Fruit fly (Drosophila melanogaster) whole organism, pupa: ENCODE measurements around the gene for.

Source experiments
- CG10348 ChIP-seq: fragments of 200-800 bp; sonication (Bioruptor generic); IDR thresholded peaks from 2 replicates; pipeline ENCODE4 v1.3.6; 2022; ENCODE audit warnings: missing biosample characterization, missing genetic modification characterization
- CG13204 ChIP-seq: fragments of 200-800 bp; sonication (Bioruptor generic); optimal IDR thresholded peaks from 2 replicates; lab custom pipeline; 2018; ENCODE audit warnings: missing biosample characterization, mild to moderate bottlenecking, missing genetic modification characterization, moderate library complexity
- CG32121 ChIP-seq: fragments of 200-800 bp; sonication (Bioruptor generic); IDR thresholded peaks from 2 replicates; pipeline ENCODE4 v1.3.6; 2022; ENCODE audit warnings: missing biosample characterization, missing genetic modification characterization
- CG4496 ChIP-seq: fragments of 200-800 bp; sonication (Bioruptor generic); IDR thresholded peaks from 3 replicates; pipeline ENCODE4 v1.3.6; 2022; ENCODE audit warnings: missing biosample characterization, missing genetic modification characterization
- CG9948 ChIP-seq: fragments of 200-800 bp; sonication (Bioruptor generic); optimal IDR thresholded peaks from 2 replicates; lab custom pipeline; 2018; ENCODE audit warnings: missing biosample characterization, mild to moderate bottlenecking, missing genetic modification characterization, moderate library complexity
- Ets98B ChIP-seq: fragments of 200-800 bp; sonication (Bioruptor generic); IDR thresholded peaks from 2 replicates; pipeline ENCODE4 v1.3.6; 2022; ENCODE audit warnings: missing biosample characterization, missing genetic modification characterization
- fd96Ca ChIP-seq: fragments of 200-800 bp; sonication (Bioruptor generic); IDR thresholded peaks from 3 replicates; pipeline ENCODE4 v1.3.6; 2022; ENCODE audit warnings: missing biosample characterization, missing genetic modification characterization

- TF ChIP-seq fd96Ca (GFP tag; lab: Robert Waterston, UW) (peak; percentile 58; the same call in 1 of the 3 replicates), CG32121 (GFP tag; lab: Robert Waterston, UW) (no peak), Ets98B (GFP tag; lab: Robert Waterston, UW) (no peak), CG10348 (GFP tag; lab: Robert Waterston, UW) (no peak), CG4496 (GFP tag; lab: Robert Waterston, UW) (no peak), CG13204 (GFP tag; lab: Kevin White, UChicago) (no peak), CG9948 (tag; lab: Kevin White, UChicago) (peak; percentile 54)
Measured at dm6 chr2L:3576520-3576919, 80.2 kb downstream of the for start.
